Fruit fly (Drosophila melanogaster) whole organism, embryonic: ENCODE data around the gene CG9270.

Source experiments
- ATbp ChIP-seq: fragments of 200-800 bp; sonication (Bioruptor generic); optimal IDR thresholded peaks from 2 replicates; lab custom pipeline; 2017; ENCODE audit warnings: missing biosample characterization, mild to moderate bottlenecking, missing genetic modification characterization, missing genetic modification reagents
- Asciz ChIP-seq: fragments of 200-800 bp; sonication (Bioruptor generic); optimal IDR thresholded peaks from 2 replicates; lab custom pipeline; 2017; ENCODE audit warnings: missing biosample characterization, mild to moderate bottlenecking, missing genetic modification characterization, missing genetic modification reagents
- Atf3 ChIP-seq: fragments of 200-800 bp; sonication (Bioruptor generic); optimal IDR thresholded peaks from 3 replicates; lab custom pipeline; 2016; ENCODE audit warnings: missing biosample characterization, missing genetic modification characterization
- Bteb2 ChIP-seq: fragments of 200-800 bp; sonication (Bioruptor generic); optimal IDR thresholded peaks from 2 replicates; lab custom pipeline; 2016; ENCODE audit warnings: missing biosample characterization, missing genetic modification characterization
- C15 ChIP-seq: fragments of 200-800 bp; sonication (Bioruptor generic); IDR thresholded peaks from 3 replicates; pipeline ENCODE4 v1.3.6; 2022; ENCODE audit warnings: missing biosample characterization, missing genetic modification characterization
- CG1024 ChIP-seq: fragments of 200-800 bp; sonication (Bioruptor generic); IDR thresholded peaks from 2 replicates; pipeline ENCODE4 v1.3.6; 2022; ENCODE audit warnings: missing biosample characterization, missing genetic modification characterization
- CG11398 ChIP-seq: fragments of 200-800 bp; sonication (Bioruptor generic); optimal IDR thresholded peaks from 2 replicates; lab custom pipeline; 2016; ENCODE audit warnings: missing biosample characterization, missing genetic modification characterization
- CG12744 ChIP-seq: fragments of 200-800 bp; sonication (Bioruptor generic); optimal IDR thresholded peaks from 2 replicates; lab custom pipeline; 2016; ENCODE audit warnings: missing biosample characterization, missing genetic modification characterization
- CG13424 ChIP-seq: fragments of 200-800 bp; sonication (Bioruptor generic); optimal IDR thresholded peaks from 2 replicates; lab custom pipeline; 2019; ENCODE audit warnings: missing biosample characterization, mild to moderate bottlenecking, missing genetic modification characterization, moderate library complexity
- CG14014 ChIP-seq: fragments of 200-800 bp; sonication (Bioruptor generic); IDR thresholded peaks from 2 replicates; pipeline ENCODE4 v1.3.6; 2022; ENCODE audit warnings: missing biosample characterization, missing genetic modification characterization
- CG15011 ChIP-seq: fragments of 200-800 bp; sonication (Bioruptor generic); optimal IDR thresholded peaks from 3 replicates; lab custom pipeline; 2018; ENCODE audit warnings: missing biosample characterization, mild to moderate bottlenecking, missing genetic modification characterization
- CG15269 ChIP-seq: fragments of 200-800 bp; sonication (Bioruptor generic); optimal IDR thresholded peaks from 2 replicates; lab custom pipeline; 2018; ENCODE audit warnings: missing biosample characterization, mild to moderate bottlenecking, missing genetic modification characterization, moderate library complexity
- CG1647 ChIP-seq: fragments of 200-800 bp; sonication (Bioruptor generic); optimal IDR thresholded peaks from 3 replicates; lab custom pipeline; 2016; ENCODE audit warnings: missing biosample characterization, missing genetic modification characterization
- CG17385 ChIP-seq: fragments of 200-800 bp; sonication (Bioruptor generic); optimal IDR thresholded peaks from 3 replicates; lab custom pipeline; 2018; ENCODE audit warnings: missing biosample characterization, mild to moderate bottlenecking, missing genetic modification characterization
- CG17912 ChIP-seq: fragments of 200-800 bp; sonication (Bioruptor generic); optimal IDR thresholded peaks from 2 replicates; lab custom pipeline; 2018; ENCODE audit warnings: missing biosample characterization, mild to moderate bottlenecking, missing genetic modification characterization
- CG18599 ChIP-seq: fragments of 200-800 bp; sonication (Bioruptor generic); optimal IDR thresholded peaks from 3 replicates; lab custom pipeline; 2017; ENCODE audit warnings: missing biosample characterization, missing genetic modification characterization, mild to moderate bottlenecking, moderate library complexity, missing genetic modification reagents
- CG2712 ChIP-seq: fragments of 200-800 bp; optimal IDR thresholded peaks from 3 replicates; lab custom pipeline; 2019; ENCODE audit warnings: missing biosample characterization, mild to moderate bottlenecking, missing genetic modification characterization, moderate library complexity
- CG3065 ChIP-seq: fragments of 200-800 bp; sonication (Bioruptor generic); optimal IDR thresholded peaks from 2 replicates; lab custom pipeline; 2016; ENCODE audit warnings: missing biosample characterization, missing genetic modification characterization
- CG43689 ChIP-seq: fragments of 200-800 bp; sonication (Bioruptor generic); IDR thresholded peaks from 2 replicates; pipeline ENCODE4 v1.3.6; 2022; ENCODE audit warnings: missing biosample characterization, missing genetic modification characterization
- CG4424 ChIP-seq: fragments of 200-800 bp; sonication (Bioruptor generic); optimal IDR thresholded peaks from 3 replicates; lab custom pipeline; 2016; ENCODE audit warnings: missing biosample characterization, missing genetic modification characterization
- CG4854 ChIP-seq: fragments of 200-800 bp; sonication (Bioruptor generic); optimal IDR thresholded peaks from 2 replicates; lab custom pipeline; 2016; ENCODE audit warnings: missing biosample characterization, missing genetic modification characterization, inconsistent platforms
- CG6689 ChIP-seq: fragments of 200-800 bp; sonication (Bioruptor generic); IDR thresholded peaks from 2 replicates; pipeline ENCODE4 v1.3.6; 2022; ENCODE audit warnings: missing biosample characterization, missing genetic modification characterization
- CG7372 ChIP-seq: fragments of 200-800 bp; sonication (Bioruptor generic); IDR thresholded peaks from 2 replicates; pipeline ENCODE4 v1.3.6; 2022; ENCODE audit warnings: missing biosample characterization, missing genetic modification characterization
- CG7928 ChIP-seq: fragments of 200-800 bp; sonication (Bioruptor generic); optimal IDR thresholded peaks from 2 replicates; lab custom pipeline; 2017; ENCODE audit warnings: missing biosample characterization, mild to moderate bottlenecking, missing genetic modification characterization
- CG7987 ChIP-seq: fragments of 200-800 bp; sonication (Bioruptor generic); optimal IDR thresholded peaks from 2 replicates; lab custom pipeline; 2018; ENCODE audit warnings: missing biosample characterization, mild to moderate bottlenecking, missing genetic modification characterization, moderate library complexity
- CG8388 ChIP-seq: fragments of 200-800 bp; sonication (Bioruptor generic); optimal IDR thresholded peaks from 2 replicates; lab custom pipeline; 2019; ENCODE audit warnings: missing biosample characterization, mild to moderate bottlenecking, missing genetic modification characterization, moderate library complexity
- CG8765 ChIP-seq: fragments of 200-800 bp; sonication (Bioruptor generic); IDR thresholded peaks from 2 replicates; pipeline ENCODE4 v1.3.6; 2022; ENCODE audit warnings: missing biosample characterization, missing genetic modification characterization
- CTCF ChIP-seq: fragments of 200-800 bp; sonication (Bioruptor generic); optimal IDR thresholded peaks from 2 replicates; lab custom pipeline; 2017; ENCODE audit warnings: missing biosample characterization, mild to moderate bottlenecking, missing genetic modification characterization, moderate library complexity
- Hsf ChIP-seq: fragments of 200-800 bp; sonication (Bioruptor generic); optimal IDR thresholded peaks from 3 replicates; lab custom pipeline; 2016; ENCODE audit warnings: missing biosample characterization, missing genetic modification characterization
- Mes4 ChIP-seq: fragments of 200-800 bp; sonication (Bioruptor generic); optimal IDR thresholded peaks from 2 replicates; lab custom pipeline; 2016; ENCODE audit warnings: missing biosample characterization, missing genetic modification characterization
- NC2α ChIP-seq: fragments of 200-800 bp; sonication (Bioruptor generic); optimal IDR thresholded peaks from 2 replicates; lab custom pipeline; 2016; ENCODE audit warnings: missing biosample characterization, missing genetic modification characterization
- Neu2 ChIP-seq: fragments of 200-800 bp; sonication (Bioruptor generic); optimal IDR thresholded peaks from 3 replicates; lab custom pipeline; 2016; ENCODE audit warnings: missing biosample characterization, missing genetic modification characterization, borderline replicate concordance
- Nf-YB ChIP-seq: fragments of 200-800 bp; sonication (Bioruptor generic); optimal IDR thresholded peaks from 3 replicates; lab custom pipeline; 2019; ENCODE audit warnings: missing biosample characterization, mild to moderate bottlenecking, missing genetic modification characterization, moderate library complexity
- Rx ChIP-seq: fragments of 200-800 bp; sonication (Bioruptor generic); IDR thresholded peaks from 2 replicates; pipeline ENCODE4 v1.3.6; 2022; ENCODE audit warnings: missing biosample characterization, missing genetic modification characterization
- Sox100B ChIP-seq: fragments of 200-800 bp; sonication (Bioruptor generic); optimal IDR thresholded peaks from 3 replicates; lab custom pipeline; 2018; ENCODE audit warnings: missing biosample characterization, mild to moderate bottlenecking, missing genetic modification characterization
- Sry-δ ChIP-seq: fragments of 200-800 bp; sonication (Bioruptor generic); optimal IDR thresholded peaks from 2 replicates; lab custom pipeline; 2016; ENCODE audit warnings: missing biosample characterization, missing genetic modification characterization
- Vsx1 ChIP-seq: fragments of 200-800 bp; sonication (Bioruptor generic); optimal IDR thresholded peaks from 2 replicates; lab custom pipeline; 2017; ENCODE audit warnings: missing biosample characterization, mild to moderate bottlenecking, missing genetic modification characterization, missing genetic modification reagents
- Xbp1 ChIP-seq: fragments of 200-800 bp; sonication (Bioruptor generic); optimal IDR thresholded peaks from 3 replicates; lab custom pipeline; 2016; ENCODE audit warnings: missing biosample characterization, mild to moderate bottlenecking, missing genetic modification characterization
- al ChIP-seq: fragments of 200-800 bp; sonication (Bioruptor generic); IDR thresholded peaks from 2 replicates; pipeline ENCODE4 v1.3.6; 2022; ENCODE audit warnings: missing biosample characterization, missing genetic modification characterization
- ase ChIP-seq: fragments of 200-800 bp; sonication (Bioruptor generic); IDR thresholded peaks from 3 replicates; pipeline ENCODE4 v1.3.6; 2022; ENCODE audit warnings: missing biosample characterization, missing genetic modification characterization
- h ChIP-seq: fragments of >200 bp; optimal IDR thresholded peaks from 2 replicates; lab custom pipeline; 2017
- klu ChIP-seq: fragments of 200-800 bp; sonication (Bioruptor generic); IDR thresholded peaks from 2 replicates; pipeline ENCODE4 v1.3.6; 2022; ENCODE audit warnings: missing biosample characterization, missing genetic modification characterization
- kni ChIP-seq: fragments of 200-800 bp; sonication (Bioruptor generic); optimal IDR thresholded peaks from 3 replicates; lab custom pipeline; 2017; ENCODE audit warnings: mild to moderate bottlenecking, missing biosample characterization, missing genetic modification reagents, missing genetic modification characterization
- nerfin-2 ChIP-seq: fragments of 200-800 bp; sonication (Bioruptor generic); IDR thresholded peaks from 2 replicates; pipeline ENCODE4 v1.3.6; 2022; ENCODE audit warnings: missing biosample characterization, missing genetic modification characterization; ENCODE audit not compliant: partially characterized antibody
- org-1 ChIP-seq: fragments of 200-800 bp; sonication (Bioruptor generic); optimal IDR thresholded peaks from 2 replicates; lab custom pipeline; 2017; ENCODE audit warnings: missing biosample characterization, missing genetic modification characterization
- rib ChIP-seq: fragments of 200-800 bp; sonication (Bioruptor generic); IDR thresholded peaks from 2 replicates; pipeline ENCODE4 v1.3.6; 2022; ENCODE audit warnings: missing biosample characterization, missing genetic modification characterization
- schlank ChIP-seq: fragments of 200-800 bp; sonication (Bioruptor generic); optimal IDR thresholded peaks from 2 replicates; lab custom pipeline; 2018; ENCODE audit warnings: missing biosample characterization, mild to moderate bottlenecking, missing genetic modification characterization
- slbo ChIP-seq: fragments of 200-800 bp; sonication (Bioruptor generic); IDR thresholded peaks from 2 replicates; pipeline ENCODE4 v1.3.6; 2022; ENCODE audit warnings: missing biosample characterization, missing genetic modification characterization
- ssp ChIP-seq: fragments of 200-800 bp; sonication (Bioruptor generic); IDR thresholded peaks from 2 replicates; pipeline ENCODE4 v1.3.6; 2022; ENCODE audit warnings: missing biosample characterization, missing genetic modification characterization

Gene CG9270

DNA sequence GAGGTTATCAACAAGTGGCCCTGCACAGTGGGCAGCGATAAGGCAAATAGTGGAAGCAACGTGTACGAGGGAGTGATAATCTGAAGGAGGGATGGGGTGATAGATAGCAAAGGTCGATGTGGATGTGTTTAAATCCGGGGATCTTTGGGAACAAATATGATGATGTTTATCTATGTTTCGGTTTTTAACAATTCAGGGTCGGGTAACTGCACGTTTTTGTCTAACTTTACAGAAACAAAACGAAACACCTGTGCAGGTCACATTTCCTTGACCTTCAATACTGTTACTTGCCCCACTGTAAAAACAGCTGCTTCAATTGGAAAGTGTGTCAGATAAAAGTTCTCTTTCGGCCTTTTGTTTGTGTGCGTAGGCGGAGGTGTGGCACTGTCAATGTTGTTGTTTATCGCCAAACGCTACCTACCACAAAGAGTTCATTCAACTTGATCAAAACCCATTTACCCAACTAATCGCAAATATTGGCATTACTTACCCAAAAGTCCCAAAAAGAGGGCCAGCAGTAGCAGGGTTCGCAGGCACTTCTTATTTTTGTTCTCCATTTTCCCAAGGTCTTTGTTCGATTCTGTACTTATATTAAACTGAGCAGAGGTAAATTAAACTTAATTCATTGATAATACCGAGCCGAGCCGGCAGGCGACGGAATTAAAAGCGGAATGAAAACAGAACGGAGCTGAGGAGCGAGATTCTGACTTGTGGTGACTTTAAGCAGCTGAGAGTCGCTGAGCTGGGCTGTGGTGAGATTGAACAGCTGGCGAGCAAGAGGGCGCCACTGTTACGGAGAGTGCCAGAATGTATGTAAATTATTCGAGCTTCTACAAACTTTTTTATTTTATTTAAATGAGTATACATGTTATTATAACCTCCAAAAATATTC lies 11.5 kb downstream of the CG9270 start, which contains the start of gene Mtp (continued):
- TF ChIP-seq CG7372 (GFP tag; lab: Robert Waterston, UW) (peak; percentile 43; the same call in 1 of the 2 replicates), CG6689 (GFP tag; lab: Robert Waterston, UW) (peak; percentile 67), CG12744 (peak; percentile 43), CG8765 (GFP tag; lab: Robert Waterston, UW) (no peak), CTCF (GFP tag; lab: Kevin White, UChicago) (peak; percentile 96), ase (GFP tag; lab: Robert Waterston, UW) (0 out of 3 replicates have a peak, but pooled peaks have one; percentile 27), CG11398 (peak; percentile 67), Neu2 (GFP tag; lab: Kevin White, UChicago) (peak; percentile 27), klu (peak; percentile 29; the same call in 1 of the 2 replicates), slbo (peak; percentile 46), CG1647 (GFP tag; lab: Kevin White, UChicago) (peak; percentile 72), C15 (GFP tag; lab: Robert Waterston, UW) (no peak), CG17912 (GFP tag; lab: Kevin White, UChicago) (no peak), CG8388 (GFP tag; lab: Kevin White, UChicago) (peak; percentile 77), CG7928 (GFP tag; lab: Kevin White, UChicago) (no peak), Mes4 (peak; percentile 56), CG3065 (peak; percentile 67), CG18599 (GFP tag; lab: Kevin White, UChicago) (peak; percentile 77), Rx (GFP tag; lab: Robert Waterston, UW) (no peak), CG43689 (GFP tag; lab: Robert Waterston, UW) (0 out of 2 replicates have a peak, but pooled peaks have one; percentile 25), Nf-YB (GFP tag; lab: Kevin White, UChicago) (peak; percentile 59), Sry-δ (GFP tag; lab: Kevin White, UChicago) (peak; percentile 17), CG1024 (GFP tag; lab: Robert Waterston, UW) (peak; percentile 50; the same call in 1 of the 2 replicates), CG4424 (GFP tag; lab: Kevin White, UChicago) (peak; percentile 67), NC2α (GFP tag; lab: Kevin White, UChicago) (peak; percentile 57), CG13424 (peak; percentile 80), CG7987 (GFP tag; lab: Kevin White, UChicago) (no peak), Sox100B (GFP tag; lab: Kevin White, UChicago) (peak; percentile 72), CG15269 (tag; lab: Kevin White, UChicago) (peak; percentile 74), CG15011 (GFP tag; lab: Kevin White, UChicago) (peak; percentile 49), org-1 (peak; percentile 81), CG4854 (GFP tag; lab: Kevin White, UChicago) (peak; percentile 23), Asciz (GFP tag; lab: Kevin White, UChicago) (peak; percentile 65), schlank (tag; lab: Kevin White, UChicago) (peak; percentile 57), Atf3 (GFP tag; lab: Kevin White, UChicago) (peak; percentile 24), ssp (GFP tag; lab: Robert Waterston, UW) (peak; percentile 28; the same call in 1 of the 2 replicates), CG14014 (peak; percentile 57), h (lab: Kevin White, UChicago) (no peak), Vsx1 (peak; percentile 57), Xbp1 (GFP tag; lab: Kevin White, UChicago) (peak; percentile 75), CG17385 (peak; percentile 71), rib (no peak), ATbp (peak; percentile 84), nerfin-2 (GFP tag; lab: Robert Waterston, UW) (0 out of 2 replicates have a peak, but pooled peaks have one; percentile 39), al (GFP tag; lab: Robert Waterston, UW) (peak; percentile 47; the same call in 1 of the 2 replicates), Hsf (GFP tag; lab: Kevin White, UChicago) (peak; percentile 85), Bteb2 (peak; percentile 48), kni (GFP tag; lab: Kevin White, UChicago) (peak; percentile 75), CG2712 (tag; lab: Kevin White, UChicago) (peak; percentile 77)
